Fruit fly (Drosophila melanogaster): ENCODE measurements around the gene CG8611.

The CG8611 gene

DNA sequence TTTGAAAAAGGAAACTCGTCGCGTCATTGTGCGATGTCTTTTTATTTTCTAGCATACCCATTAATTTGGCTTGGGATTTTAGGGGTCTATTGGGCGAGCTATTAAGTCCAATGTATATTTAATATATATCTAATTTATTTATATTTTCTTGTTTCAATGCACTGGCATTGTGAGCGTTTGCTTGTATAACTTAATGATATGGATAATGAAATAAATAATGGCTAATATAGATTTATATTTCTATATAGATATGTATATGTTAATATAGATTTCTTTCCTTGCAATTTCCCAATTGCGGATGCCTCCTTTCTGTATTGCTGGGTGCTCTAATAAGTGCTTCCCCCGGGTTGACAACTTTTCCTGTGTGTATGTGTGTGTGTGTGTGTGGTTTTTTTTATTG, 49.6 kb upstream of the CG8611 start (continued):
- no peak for TF ChIP-seq HLH4C (GFP tag; IDR thresholded peaks at IDR 0.05; ENCODE audit: partially characterized antibody)
- TF ChIP-seq sim (GFP tag; IDR thresholded peaks at IDR 0.05), result no peak
- no peak for TF ChIP-seq Gug (GFP tag; IDR thresholded peaks at IDR 0.05)
- no peak for TF ChIP-seq stc (GFP tag; IDR thresholded peaks at IDR 0.05)
- no peak for TF ChIP-seq CG13287 (GFP tag; IDR thresholded peaks at IDR 0.05; ENCODE audit: partially characterized antibody)
- TF ChIP-seq CG1647 (GFP tag; optimal IDR thresholded peaks at IDR 0.05), result no peak
- no peak for TF ChIP-seq CG6272 (GFP tag; IDR thresholded peaks at IDR 0.05)
- TF ChIP-seq CG8765 (GFP tag; IDR thresholded peaks at IDR 0.05), result no peak
- no peak for TF ChIP-seq lab (GFP tag; optimal IDR thresholded peaks at IDR 0.05)
- no peak for TF ChIP-seq psq (GFP tag; optimal IDR thresholded peaks at IDR 0.05)
- TF ChIP-seq CG33213 (GFP tag; optimal IDR thresholded peaks at IDR 0.05), result no peak
- peak; percentile 11 for TF ChIP-seq CG9437 (GFP tag; optimal IDR thresholded peaks at IDR 0.05)
- no peak for TF ChIP-seq mam (GFP tag; optimal IDR thresholded peaks at IDR 0.05)
- no peak for TF ChIP-seq Dek (tag; optimal IDR thresholded peaks at IDR 0.05)
- no peak for TF ChIP-seq D (optimal IDR thresholded peaks at IDR 0.05)
- peak; percentile 65 for TF ChIP-seq D (GFP tag; optimal IDR thresholded peaks at IDR 0.05)
- no peak for TF ChIP-seq slou (GFP tag; optimal IDR thresholded peaks at IDR 0.05)
- peak; percentile 11 for TF ChIP-seq nmo (GFP tag; optimal IDR thresholded peaks at IDR 0.05)
- TF ChIP-seq danr (GFP tag; IDR thresholded peaks at IDR 0.05), result no peak
- peak; percentile 3 for TF ChIP-seq CG1602 (GFP tag; optimal IDR thresholded peaks at IDR 0.05)
- TF ChIP-seq Dad (GFP tag; optimal IDR thresholded peaks at IDR 0.05), result no peak
- TF ChIP-seq Hsf (GFP tag; optimal IDR thresholded peaks at IDR 0.05), result no peak
- no peak for TF ChIP-seq bcd (GFP tag; optimal IDR thresholded peaks at IDR 0.05)
- TF ChIP-seq CG17802 (tag; optimal IDR thresholded peaks at IDR 0.05), result no peak
- TF ChIP-seq oc (tag; optimal IDR thresholded peaks at IDR 0.05), result peak; percentile 2
- TF ChIP-seq trh (GFP tag; optimal IDR thresholded peaks at IDR 0.05), result no peak
- TF ChIP-seq CG12744 (GFP tag; optimal IDR thresholded peaks at IDR 0.05), result no peak
- TF ChIP-seq CG17361 (GFP tag; IDR thresholded peaks at IDR 0.05), result peak; percentile 80
- TF ChIP-seq CG8359 (GFP tag; optimal IDR thresholded peaks at IDR 0.05; ENCODE audit: borderline replicate concordance), result peak; percentile 7
- no peak for TF ChIP-seq CG17328 (GFP tag; IDR thresholded peaks at IDR 0.05)
- no peak for TF ChIP-seq Poxn (GFP tag; IDR thresholded peaks at IDR 0.05)
- TF ChIP-seq crp (GFP tag; optimal IDR thresholded peaks at IDR 0.05), result no peak
- no peak for TF ChIP-seq vfl (GFP tag; optimal IDR thresholded peaks at IDR 0.05)
- TF ChIP-seq zen2 (GFP tag; IDR thresholded peaks at IDR 0.05; ENCODE audit: partially characterized antibody), result no peak
- no peak for TF ChIP-seq zfh2 (GFP tag; optimal IDR thresholded peaks at IDR 0.05)
- no peak for TF ChIP-seq Xbp1 (GFP tag; optimal IDR thresholded peaks at IDR 0.05)
- no peak for TF ChIP-seq CG12236 (GFP tag; optimal IDR thresholded peaks at IDR 0.05)
- no peak for TF ChIP-seq CG17186 (GFP tag; optimal IDR thresholded peaks at IDR 0.05)
- TF ChIP-seq tgo (GFP tag; IDR thresholded peaks at IDR 0.05), result no peak
- no peak for TF ChIP-seq emc (GFP tag; optimal IDR thresholded peaks at IDR 0.05)
- no peak for TF ChIP-seq Rfx (GFP tag; IDR thresholded peaks at IDR 0.05)
- no peak for TF ChIP-seq CG6683 (GFP tag; optimal IDR thresholded peaks at IDR 0.05)
- no peak for TF ChIP-seq CG7987 (GFP tag; optimal IDR thresholded peaks at IDR 0.05)
- TF ChIP-seq Ets65A (GFP tag), result no peak
- no peak for TF ChIP-seq CG10431 (GFP tag; optimal IDR thresholded peaks at IDR 0.05)
- TF ChIP-seq CG7839 (tag; optimal IDR thresholded peaks at IDR 0.05), result no peak
- no peak for TF ChIP-seq CG1792 (GFP tag; optimal IDR thresholded peaks at IDR 0.05)
- no peak for TF ChIP-seq vvl (GFP tag; IDR thresholded peaks at IDR 0.05)
- TF ChIP-seq CG5180 (GFP tag; optimal IDR thresholded peaks at IDR 0.05), result no peak
- peak; percentile 45; the same call in 2 of the 3 replicates for TF ChIP-seq croc (GFP tag; conservative IDR thresholded peaks at IDR 0.05)
- TF ChIP-seq BtbVII (GFP tag; optimal IDR thresholded peaks at IDR 0.05), result no peak
- no peak for TF ChIP-seq CG9797 (GFP tag; optimal IDR thresholded peaks at IDR 0.05)
